Fruit fly (Drosophila melanogaster) whole organism, embryonic: ENCODE results near the gene CG43707.
A peak's percentile ranks its signal among the peaks of the same experiment; 100 is the strongest.

Experiments
- Ada2b ChIP-seq: fragments of 200-800 bp; sonication (Bioruptor generic); IDR thresholded peaks from 2 replicates; pipeline ENCODE4 v1.3.6; 2022; ENCODE audit warnings: missing biosample characterization, missing genetic modification characterization
- Atf-2 ChIP-seq: fragments of 200-800 bp; sonication (Bioruptor generic); optimal IDR thresholded peaks from 2 replicates; lab custom pipeline; 2016; ENCODE audit warnings: missing biosample characterization, missing genetic modification characterization
- CG10543 ChIP-seq: fragments of 200-800 bp; sonication (Bioruptor generic); optimal IDR thresholded peaks from 3 replicates; lab custom pipeline; 2017; ENCODE audit warnings: missing biosample characterization, mild to moderate bottlenecking, missing genetic modification characterization, moderate library complexity
- CG11247 ChIP-seq: fragments of 200-800 bp; sonication (Bioruptor generic); IDR thresholded peaks from 2 replicates; pipeline ENCODE4 v1.3.6; 2022; ENCODE audit warnings: missing biosample characterization, missing genetic modification characterization
- CG13296 ChIP-seq: fragments of 200-800 bp; sonication (Bioruptor generic); optimal IDR thresholded peaks from 3 replicates; lab custom pipeline; 2018; ENCODE audit warnings: missing biosample characterization, mild to moderate bottlenecking, missing genetic modification characterization
- CG13424 ChIP-seq: fragments of 200-800 bp; sonication (Bioruptor generic); optimal IDR thresholded peaks from 2 replicates; lab custom pipeline; 2019; ENCODE audit warnings: missing biosample characterization, mild to moderate bottlenecking, missing genetic modification characterization, moderate library complexity
- CG15601 ChIP-seq: fragments of 200-800 bp; sonication (Bioruptor generic); optimal IDR thresholded peaks from 3 replicates; lab custom pipeline; 2019; ENCODE audit warnings: missing biosample characterization, mild to moderate bottlenecking, missing genetic modification characterization, moderate library complexity
- CG15696 ChIP-seq: fragments of 200-800 bp; sonication (Bioruptor generic); optimal IDR thresholded peaks from 2 replicates; lab custom pipeline; 2019; ENCODE audit warnings: missing biosample characterization, mild to moderate bottlenecking, missing genetic modification characterization, moderate library complexity
- CG16779 ChIP-seq: fragments of 200-800 bp; sonication (Bioruptor generic); IDR thresholded peaks from 2 replicates; pipeline ENCODE4 v1.3.6; 2022; ENCODE audit warnings: missing biosample characterization, missing genetic modification characterization
- CG2116 ChIP-seq: fragments of 200-800 bp; sonication (Bioruptor generic); optimal IDR thresholded peaks from 3 replicates; lab custom pipeline; 2018; ENCODE audit warnings: missing biosample characterization, mild to moderate bottlenecking, missing genetic modification characterization
- CG2202 ChIP-seq: fragments of 200-800 bp; sonication (Bioruptor generic); optimal IDR thresholded peaks from 2 replicates; lab custom pipeline; 2018; ENCODE audit warnings: missing biosample characterization, mild to moderate bottlenecking, missing genetic modification characterization
- CG2875 ChIP-seq: fragments of 200-800 bp; sonication (Bioruptor generic); optimal IDR thresholded peaks from 2 replicates; lab custom pipeline; 2017; ENCODE audit warnings: missing biosample characterization, mild to moderate bottlenecking, missing genetic modification characterization, missing genetic modification reagents
- CG5180 ChIP-seq: fragments of 200-800 bp; sonication (Bioruptor generic); optimal IDR thresholded peaks from 3 replicates; lab custom pipeline; 2017; ENCODE audit warnings: missing biosample characterization, missing genetic modification characterization, mild to moderate bottlenecking, moderate library complexity, missing genetic modification reagents
- CG6175 ChIP-seq: fragments of 200-800 bp; sonication (Bioruptor generic); IDR thresholded peaks from 3 replicates; pipeline ENCODE4 v1.3.6; 2022; ENCODE audit warnings: missing biosample characterization, missing genetic modification characterization
- CG8281 ChIP-seq: fragments of 200-800 bp; sonication (Bioruptor generic); optimal IDR thresholded peaks from 2 replicates; lab custom pipeline; 2018; ENCODE audit warnings: missing biosample characterization, mild to moderate bottlenecking, missing genetic modification characterization, moderate library complexity
- D19B ChIP-seq: fragments of 200-800 bp; sonication (Bioruptor generic); optimal IDR thresholded peaks from 2 replicates; lab custom pipeline; 2017; ENCODE audit warnings: missing biosample characterization, mild to moderate bottlenecking, missing genetic modification characterization
- Dbx ChIP-seq: fragments of 200-800 bp; sonication (Bioruptor generic); IDR thresholded peaks from 3 replicates; pipeline ENCODE4 v1.3.6; 2022; ENCODE audit warnings: missing biosample characterization, missing genetic modification characterization
- Doc3 ChIP-seq: fragments of 200-800 bp; sonication (Bioruptor generic); IDR thresholded peaks from 3 replicates; pipeline ENCODE4 v1.3.6; 2022; ENCODE audit warnings: missing biosample characterization, missing genetic modification characterization; ENCODE audit not compliant: partially characterized antibody
- Dp ChIP-seq: fragments of 200-800 bp; sonication (Bioruptor generic); optimal IDR thresholded peaks from 2 replicates; lab custom pipeline; 2018; ENCODE audit warnings: missing biosample characterization, mild to moderate bottlenecking, missing genetic modification characterization, moderate library complexity
- Fer1 ChIP-seq: fragments of 200-800 bp; sonication (Bioruptor generic); optimal IDR thresholded peaks from 2 replicates; lab custom pipeline; 2017; ENCODE audit warnings: missing biosample characterization, mild to moderate bottlenecking, missing genetic modification characterization
- HLH4C ChIP-seq: fragments of 200-800 bp; sonication (Bioruptor generic); IDR thresholded peaks from 3 replicates; pipeline ENCODE4 v1.3.6; 2022; ENCODE audit warnings: missing biosample characterization, missing genetic modification characterization; ENCODE audit not compliant: partially characterized antibody
- Hey ChIP-seq: fragments of 200-800 bp; sonication (Bioruptor generic); optimal IDR thresholded peaks from 3 replicates; lab custom pipeline; 2018; ENCODE audit warnings: missing biosample characterization, mild to moderate bottlenecking, missing genetic modification characterization
- PHDP ChIP-seq: fragments of 200-800 bp; sonication (Bioruptor generic); optimal IDR thresholded peaks from 3 replicates; lab custom pipeline; 2018; ENCODE audit warnings: missing biosample characterization, mild to moderate bottlenecking, missing genetic modification characterization, moderate library complexity
- Six4 ChIP-seq: fragments of 200-800 bp; sonication (Bioruptor generic); optimal IDR thresholded peaks from 2 replicates; lab custom pipeline; 2016; ENCODE audit warnings: missing biosample characterization, missing genetic modification characterization
- Sry-δ ChIP-seq: fragments of 200-800 bp; sonication (Bioruptor generic); optimal IDR thresholded peaks from 2 replicates; lab custom pipeline; 2016; ENCODE audit warnings: missing biosample characterization, missing genetic modification characterization
- Tbp ChIP-seq: fragments of >200 bp; optimal IDR thresholded peaks from 2 replicates; lab custom pipeline; 2018; ENCODE audit warnings: missing biosample characterization, missing genetic modification characterization
- Xrp1 ChIP-seq: fragments of 200-800 bp; sonication (Bioruptor generic); IDR thresholded peaks from 2 replicates; pipeline ENCODE4 v1.3.6; 2022; ENCODE audit warnings: missing biosample characterization, missing genetic modification characterization
- amos ChIP-seq: fragments of 200-800 bp; sonication (Bioruptor generic); IDR thresholded peaks from 2 replicates; pipeline ENCODE4 v1.3.6; 2022; ENCODE audit warnings: missing biosample characterization, missing genetic modification characterization; ENCODE audit not compliant: partially characterized antibody
- bab2 ChIP-seq: fragments of 200-800 bp; sonication (Bioruptor generic); optimal IDR thresholded peaks from 2 replicates; lab custom pipeline; 2016; ENCODE audit warnings: missing biosample characterization, missing genetic modification characterization
- bbx ChIP-seq: fragments of 200-800 bp; sonication (Bioruptor generic); IDR thresholded peaks from 2 replicates; pipeline ENCODE4 v1.3.6; 2022; ENCODE audit warnings: missing biosample characterization, missing genetic modification characterization; ENCODE audit not compliant: partially characterized antibody
- emc ChIP-seq: fragments of 200-800 bp; sonication (Bioruptor generic); optimal IDR thresholded peaks from 2 replicates; lab custom pipeline; 2016; ENCODE audit warnings: missing biosample characterization, missing genetic modification characterization
- hkb ChIP-seq, 2 experiments: fragments of 200-800 bp in 1 of 2; fragments of >200 bp in 1 of 2; sonication (Bioruptor generic) in 1 of 2; IDR thresholded peaks in 1 of 2; optimal IDR thresholded peaks in 1 of 2; 2 replicates each; pipeline versions ENCODE4 v1.3.6 to Lab custom; 2017 to 2022; ENCODE audit warnings: missing biosample characterization in 1 of 2, missing genetic modification characterization in 1 of 2
- kah ChIP-seq: fragments of 200-800 bp; sonication (Bioruptor generic); optimal IDR thresholded peaks from 2 replicates; lab custom pipeline; 2018; ENCODE audit warnings: missing biosample characterization, mild to moderate bottlenecking, missing genetic modification characterization
- nerfin-1 ChIP-seq: fragments of 200-800 bp; sonication (Bioruptor generic); optimal IDR thresholded peaks from 3 replicates; lab custom pipeline; 2019; ENCODE audit warnings: missing biosample characterization, mild to moderate bottlenecking, missing genetic modification characterization, moderate library complexity
- pan ChIP-seq, 4 experiments: fragments of >200 bp in 3 of 4; fragments of 200-800 bp in 1 of 4; sonication (Bioruptor generic) in 1 of 4; optimal IDR thresholded peaks in 3 of 4; IDR thresholded peaks in 1 of 4; 2 replicates each; pipeline versions ENCODE4 v1.3.6 to Lab custom; 2017 to 2022; ENCODE audit warnings: missing biosample characterization in 2 of 4, missing genetic modification characterization in 2 of 4, mixed read lengths in 1 of 4
- phol ChIP-seq: fragments of 200-800 bp; sonication (Bioruptor generic); optimal IDR thresholded peaks from 3 replicates; lab custom pipeline; 2018; ENCODE audit warnings: missing biosample characterization, mild to moderate bottlenecking, missing genetic modification characterization, moderate library complexity
- prd ChIP-seq, 3 experiments: fragments of >200 bp in 2 of 3; fragments of 200-800 bp in 1 of 3; sonication (Bioruptor generic) in 1 of 3; optimal IDR thresholded peaks in 2 of 3; IDR thresholded peaks in 1 of 3; 2 replicates in 2 of 3; 3 replicates in 1 of 3; pipeline versions ENCODE4 v1.3.6 to Lab custom; 2017 to 2022; ENCODE audit warnings: missing biosample characterization in 1 of 3, missing genetic modification characterization in 1 of 3
- repo ChIP-seq: fragments of 200-800 bp; sonication (Bioruptor generic); optimal IDR thresholded peaks from 2 replicates; lab custom pipeline; 2016; ENCODE audit warnings: missing biosample characterization, missing genetic modification characterization
- schlank ChIP-seq: fragments of 200-800 bp; sonication (Bioruptor generic); optimal IDR thresholded peaks from 2 replicates; lab custom pipeline; 2018; ENCODE audit warnings: missing biosample characterization, mild to moderate bottlenecking, missing genetic modification characterization
- scrt ChIP-seq: fragments of 200-800 bp; sonication (Bioruptor generic); optimal IDR thresholded peaks from 2 replicates; lab custom pipeline; 2018; ENCODE audit warnings: missing biosample characterization, mild to moderate bottlenecking, missing genetic modification characterization, moderate library complexity
- sens ChIP-seq: fragments of 200-800 bp; sonication (Bioruptor generic); peaks from one replicate; lab custom pipeline; 2016; ENCODE audit warnings: missing biosample characterization, missing genetic modification characterization
- slp2 ChIP-seq: fragments of 200-800 bp; sonication (Bioruptor generic); optimal IDR thresholded peaks from 2 replicates; lab custom pipeline; 2016; ENCODE audit warnings: missing biosample characterization, missing genetic modification characterization
- tna ChIP-seq: fragments of 200-800 bp; sonication (Bioruptor generic); IDR thresholded peaks from 2 replicates; pipeline ENCODE4 v1.3.6; 2022; ENCODE audit warnings: missing biosample characterization, missing genetic modification characterization; ENCODE audit not compliant: partially characterized antibody
- tup ChIP-seq: fragments of 200-800 bp; sonication (Bioruptor generic); optimal IDR thresholded peaks from 2 replicates; lab custom pipeline; 2016; ENCODE audit warnings: missing biosample characterization, mild to moderate bottlenecking, missing genetic modification characterization, moderate library complexity
- unpg ChIP-seq: fragments of 200-800 bp; sonication (Bioruptor generic); optimal IDR thresholded peaks from 3 replicates; lab custom pipeline; 2018; ENCODE audit warnings: missing biosample characterization, mild to moderate bottlenecking, missing genetic modification characterization, moderate library complexity

Gene CG43707

dm6 chr2L:3771109-3772067 is 14.3 kb downstream of the CG43707 start, which contains the start of gene bowl (continued):
- TF ChIP-seq HLH4C (GFP tag; lab: Robert Waterston, UW), result 0 out of 3 replicates have a peak, but pooled peaks have one; percentile 10
- peak; percentile 89 for TF ChIP-seq Dbx
- TF ChIP-seq CG5180 (GFP tag; lab: Kevin White, UChicago), result peak; percentile 68
- no peak for TF ChIP-seq Dp (GFP tag; lab: Kevin White, UChicago)
- TF ChIP-seq CG6175 (GFP tag; lab: Robert Waterston, UW), result peak; percentile 75; the same call in 2 of the 3 replicates
- TF ChIP-seq pan (optimal IDR thresholded peaks at IDR 0.05; lab: Kevin White, UChicago), result no peak
- peak in 1 of 2 experiments; percentile 97 for TF ChIP-seq pan (GFP tag; optimal IDR thresholded peaks at IDR 0.05 in 1 of 2, IDR thresholded peaks at IDR 0.05 in 1 of 2)
- TF ChIP-seq tup (GFP tag; lab: Kevin White, UChicago), result peak; percentile 88
- TF ChIP-seq nerfin-1 (tag; lab: Kevin White, UChicago), result peak; percentile 84
- TF ChIP-seq unpg, result peak; percentile 96
- TF ChIP-seq amos, result peak; percentile 30; the same call in 1 of the 2 replicates
- TF ChIP-seq CG13296 (GFP tag; lab: Kevin White, UChicago), result peak; percentile 86
- peak; percentile 99 for TF ChIP-seq Xrp1 (GFP tag; lab: Robert Waterston, UW)
- TF ChIP-seq bbx, result 0 out of 2 replicates have a peak, but pooled peaks have one; percentile 28
- no peak for TF ChIP-seq Tbp (GFP tag; lab: Kevin White, UChicago)
- TF ChIP-seq CG15601, result peak; percentile 96
- peak; percentile 93 for TF ChIP-seq bab2 (GFP tag; lab: Kevin White, UChicago)
- TF ChIP-seq repo, result peak; percentile 83
- TF ChIP-seq Ada2b, result peak; percentile 96
- peak; percentile 53 for TF ChIP-seq kah (GFP tag; lab: Kevin White, UChicago)
- peak; percentile 95 for TF ChIP-seq CG2202 (tag; lab: Kevin White, UChicago)
- no peak for TF ChIP-seq prd (optimal IDR thresholded peaks at IDR 0.05; lab: Kevin White, UChicago)
- TF ChIP-seq prd (GFP tag; IDR thresholded peaks at IDR 0.05; lab: Robert Waterston, UW), result peak; percentile 98
- TF ChIP-seq CG10543 (GFP tag; lab: Kevin White, UChicago), result peak; percentile 92
- TF ChIP-seq schlank (tag; lab: Kevin White, UChicago), result peak; percentile 69
- TF ChIP-seq phol, result peak; percentile 93
- TF ChIP-seq slp2, result peak; percentile 92
- TF ChIP-seq CG8281, result peak; percentile 73
- 0 out of 3 replicates have a peak, but pooled peaks have one; percentile 17 for TF ChIP-seq Doc3 (GFP tag; lab: Robert Waterston, UW)
- TF ChIP-seq emc (GFP tag; lab: Kevin White, UChicago), result peak; percentile 58
- TF ChIP-seq CG2875, result peak; percentile 95
- TF ChIP-seq CG2116 (GFP tag; lab: Kevin White, UChicago), result peak; percentile 74
- TF ChIP-seq D19B (GFP tag; lab: Kevin White, UChicago), result peak; percentile 70
- peak; percentile 91 for TF ChIP-seq CG13424 (tag; lab: Kevin White, UChicago)
- peak; percentile 93 for TF ChIP-seq CG15696
- peak; percentile 91 for TF ChIP-seq Fer1
- peak; percentile 86 for TF ChIP-seq scrt (GFP tag; lab: Kevin White, UChicago)
- peak; percentile 97 for TF ChIP-seq PHDP
- peak; percentile 88 for TF ChIP-seq CG16779
- TF ChIP-seq hkb (optimal IDR thresholded peaks at IDR 0.05; lab: Kevin White, UChicago), result no peak
- peak; percentile 97 for TF ChIP-seq hkb (GFP tag; IDR thresholded peaks at IDR 0.05; lab: Robert Waterston, UW)
- TF ChIP-seq CG11247 (GFP tag; lab: Robert Waterston, UW), result peak; percentile 95
- peak; percentile 99 for TF ChIP-seq sens (GFP tag; lab: Kevin White, UChicago)
- TF ChIP-seq Six4 (GFP tag; lab: Kevin White, UChicago), result peak; percentile 88
- TF ChIP-seq tna, result no peak
- peak; percentile 51 for TF ChIP-seq Hey (tag; lab: Kevin White, UChicago)
- peak; percentile 54 for TF ChIP-seq Sry-δ (GFP tag; lab: Kevin White, UChicago)
- peak; percentile 94 for TF ChIP-seq Atf-2 (GFP tag; lab: Kevin White, UChicago)
